Worm (Caenorhabditis elegans): ENCODE measurements around the gene F13A7.14.

The F13A7.14 gene

DNA sequence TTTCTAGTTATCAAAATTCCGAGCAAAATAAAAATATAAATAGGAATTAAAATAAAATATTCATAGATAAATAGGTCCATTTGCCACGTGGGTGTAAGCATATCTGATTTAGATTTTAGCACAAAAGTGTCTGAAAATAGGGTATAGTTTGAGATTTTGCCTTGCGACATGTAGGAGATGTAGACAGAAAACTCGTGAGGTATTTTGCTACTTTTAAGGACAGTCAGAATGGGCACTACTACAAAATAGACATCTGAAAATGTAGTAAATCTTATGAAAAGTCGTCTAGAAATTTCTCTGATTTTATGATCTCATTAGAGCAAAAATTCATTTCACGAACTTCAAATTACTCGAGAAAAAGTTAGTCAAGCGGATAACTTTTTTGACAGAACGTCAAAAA lies 27.0 kb upstream of the F13A7.14 start, which contains the start of gene srv-34:
TSS of gene srv-34 (minus strand) at position 101 of the 400 bp plus-strand sequence.
- no peak for TF ChIP-seq ceh-88 (GFP tag; IDR thresholded peaks at IDR 0.05)
- TF ChIP-seq lin-35 (GFP tag; optimal IDR thresholded peaks at IDR 0.05), result no peak
- no peak for TF ChIP-seq nhr-71 (tag; optimal IDR thresholded peaks at IDR 0.05)
- no peak for TF ChIP-seq mab-9 (GFP tag; IDR thresholded peaks at IDR 0.05)
- TF ChIP-seq C34B4.2 (tag; optimal IDR thresholded peaks at IDR 0.05), result no peak
- no peak for TF ChIP-seq blmp-1 (tag; optimal IDR thresholded peaks at IDR 0.05)
- TF ChIP-seq ceh-82 (tag; optimal IDR thresholded peaks at IDR 0.05), result no peak
- TF ChIP-seq lin-15B (tag; optimal IDR thresholded peaks at IDR 0.05), result no peak
- TF ChIP-seq nhr-76 (tag; optimal IDR thresholded peaks at IDR 0.05), result no peak
- no peak for TF ChIP-seq ama-1 (optimal IDR thresholded peaks at IDR 0.05)
- no peak for TF ChIP-seq skn-1 (tag; optimal IDR thresholded peaks at IDR 0.05)
- TF ChIP-seq xbp-1 (tag; optimal IDR thresholded peaks at IDR 0.05), result no peak
- no peak for TF ChIP-seq fkh-8 (tag; optimal IDR thresholded peaks at IDR 0.05)
- no peak for TF ChIP-seq lir-3 (tag; optimal IDR thresholded peaks at IDR 0.05; ENCODE audit: poor library complexity)
- no peak for TF ChIP-seq ztf-11 (tag; optimal IDR thresholded peaks at IDR 0.05)
- no peak for TF ChIP-seq ceh-8 (GFP tag; optimal IDR thresholded peaks at IDR 0.05)
- TF ChIP-seq dpl-1 (GFP tag; optimal IDR thresholded peaks at IDR 0.05), result no peak
- no peak for TF ChIP-seq jun-1 (tag; optimal IDR thresholded peaks at IDR 0.05)
- no peak for TF ChIP-seq ceh-90 (tag; optimal IDR thresholded peaks at IDR 0.05)

DNA sequence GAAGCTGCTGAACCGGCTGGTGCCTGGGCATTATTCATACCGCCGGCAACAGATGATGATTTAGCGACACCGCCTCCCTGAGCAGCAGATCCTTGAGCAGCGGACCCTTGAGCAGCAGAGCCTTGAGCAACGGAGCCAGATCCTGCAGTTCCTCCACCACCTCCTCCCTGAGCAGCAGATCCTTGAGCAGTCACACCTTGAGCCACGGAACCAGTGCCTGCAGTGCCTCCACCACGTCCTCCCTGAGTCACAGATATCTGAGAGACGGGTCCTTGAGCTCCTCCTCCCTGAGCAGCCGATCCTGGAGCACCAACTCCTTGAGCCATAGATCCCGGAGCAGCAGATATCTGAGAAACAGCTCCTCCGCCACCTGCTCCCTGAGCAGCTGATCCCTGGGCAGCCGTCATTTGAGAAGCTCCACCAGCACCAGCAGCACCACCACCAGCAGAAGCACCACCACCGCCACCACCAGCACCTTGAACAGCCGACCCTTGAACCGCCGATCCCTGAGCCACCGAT lies 25.2 kb upstream of the F13A7.14 start:
- TF ChIP-seq C34B4.2 (tag; optimal IDR thresholded peaks at IDR 0.05), result no peak

DNA sequence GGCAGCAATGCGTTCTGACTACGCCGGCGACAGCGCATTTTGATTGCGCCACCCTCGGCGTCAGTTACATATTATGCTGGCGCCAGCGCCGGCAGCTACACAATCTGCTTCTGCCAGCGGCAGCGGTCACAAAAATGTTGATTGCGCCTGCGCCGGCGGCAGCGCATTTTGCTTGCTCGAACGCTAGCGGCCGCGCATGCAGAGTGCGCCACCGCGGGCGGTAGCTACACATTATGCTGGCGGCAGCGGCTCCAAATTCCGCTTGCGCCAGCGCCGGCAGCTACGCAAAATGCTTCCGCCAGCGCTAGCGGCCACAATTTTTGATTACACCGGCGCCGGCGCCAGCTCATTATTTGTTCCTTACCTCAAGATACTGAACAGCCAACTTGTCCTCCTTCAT lies 24.5 kb upstream of the F13A7.14 start:
- TF ChIP-seq fkh-10 (GFP tag; optimal IDR thresholded peaks at IDR 0.05) (no peak), grh-1 (GFP tag; IDR thresholded peaks at IDR 0.05) (no peak), Y116A8C.19 (tag; optimal IDR thresholded peaks at IDR 0.05; ENCODE audit: borderline replicate concordance) (no peak), isw-1 (GFP tag; IDR thresholded peaks at IDR 0.05) (no peak), lir-3 (tag; optimal IDR thresholded peaks at IDR 0.05; ENCODE audit: poor library complexity) (no peak), elt-2 (tag; optimal IDR thresholded peaks at IDR 0.05) (no peak), tlp-1 (tag; optimal IDR thresholded peaks at IDR 0.05) (no peak), snu-23 (GFP tag; optimal IDR thresholded peaks at IDR 0.05) (no peak), nhr-71 (tag; optimal IDR thresholded peaks at IDR 0.05) (no peak), hpl-2 (GFP tag; optimal IDR thresholded peaks at IDR 0.05) (no peak), aha-1 (tag; optimal IDR thresholded peaks at IDR 0.05) (no peak)

DNA sequence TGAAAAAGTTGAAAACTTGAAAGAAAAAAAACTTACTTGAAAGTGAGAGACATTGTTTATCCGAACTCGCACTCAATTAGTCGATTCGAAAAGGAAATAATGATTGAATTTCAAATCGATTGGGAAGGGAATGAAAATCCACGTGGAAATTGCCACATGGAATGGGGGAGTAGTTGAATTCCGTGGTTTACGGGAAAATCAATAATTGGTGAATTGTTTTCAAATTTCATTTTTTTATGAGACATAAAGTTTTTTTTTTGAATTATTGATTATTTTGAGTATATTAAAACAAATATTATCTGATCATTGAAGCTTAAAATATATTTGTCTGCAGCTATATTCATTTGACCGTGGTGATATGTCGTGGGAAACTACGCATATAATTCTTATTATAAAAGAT lies 23.8 kb upstream of the F13A7.14 start, which contains the start of gene F13A7.1:
TSS of gene F13A7.1 (minus strand) at position 101 of the 400 bp plus-strand sequence.
- TF ChIP-seq irx-1 (tag; optimal IDR thresholded peaks at IDR 0.05) (no peak), vab-15 (tag; optimal IDR thresholded peaks at IDR 0.05) (no peak), mef-2 (tag; optimal IDR thresholded peaks at IDR 0.05) (no peak), elt-2 (tag; optimal IDR thresholded peaks at IDR 0.05) (no peak), pqm-1 (tag; optimal IDR thresholded peaks at IDR 0.05) (no peak), Y116A8C.19 (tag; optimal IDR thresholded peaks at IDR 0.05; ENCODE audit: borderline replicate concordance) (no peak)

DNA sequence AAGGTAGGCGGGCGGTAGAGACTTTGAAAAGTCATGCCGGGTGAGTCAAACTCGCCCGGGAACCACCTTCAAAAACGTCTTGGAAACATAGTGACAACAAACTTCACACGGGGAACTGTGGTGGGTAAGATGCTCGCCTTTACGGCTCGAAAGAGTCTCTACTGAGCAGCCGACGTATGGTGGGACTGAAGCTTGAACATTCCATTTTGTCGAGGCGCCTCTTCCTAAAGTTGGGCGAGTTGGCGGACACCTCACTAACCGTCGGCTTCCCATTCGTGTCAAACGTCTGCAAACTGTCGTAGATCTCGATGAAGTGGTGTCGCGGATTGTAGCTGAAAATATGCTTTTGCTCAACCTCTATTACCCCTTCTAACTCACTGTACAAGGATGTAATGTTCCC lies 18.7 kb upstream of the F13A7.14 start:
- TF ChIP-seq efl-1 (optimal IDR thresholded peaks at IDR 0.05) (no peak), efl-1 (GFP tag; optimal IDR thresholded peaks at IDR 0.05 in 1 of 2) (peak in 1 of 2 experiments; percentile 58), ets-5 (GFP tag; IDR thresholded peaks at IDR 0.05) (no peak)
